Fruit fly (Drosophila melanogaster): ENCODE results near the gene Rpt2.
A peak's percentile ranks its signal among the peaks of the same experiment; 100 is the strongest.

Gene Rpt2

DNA sequence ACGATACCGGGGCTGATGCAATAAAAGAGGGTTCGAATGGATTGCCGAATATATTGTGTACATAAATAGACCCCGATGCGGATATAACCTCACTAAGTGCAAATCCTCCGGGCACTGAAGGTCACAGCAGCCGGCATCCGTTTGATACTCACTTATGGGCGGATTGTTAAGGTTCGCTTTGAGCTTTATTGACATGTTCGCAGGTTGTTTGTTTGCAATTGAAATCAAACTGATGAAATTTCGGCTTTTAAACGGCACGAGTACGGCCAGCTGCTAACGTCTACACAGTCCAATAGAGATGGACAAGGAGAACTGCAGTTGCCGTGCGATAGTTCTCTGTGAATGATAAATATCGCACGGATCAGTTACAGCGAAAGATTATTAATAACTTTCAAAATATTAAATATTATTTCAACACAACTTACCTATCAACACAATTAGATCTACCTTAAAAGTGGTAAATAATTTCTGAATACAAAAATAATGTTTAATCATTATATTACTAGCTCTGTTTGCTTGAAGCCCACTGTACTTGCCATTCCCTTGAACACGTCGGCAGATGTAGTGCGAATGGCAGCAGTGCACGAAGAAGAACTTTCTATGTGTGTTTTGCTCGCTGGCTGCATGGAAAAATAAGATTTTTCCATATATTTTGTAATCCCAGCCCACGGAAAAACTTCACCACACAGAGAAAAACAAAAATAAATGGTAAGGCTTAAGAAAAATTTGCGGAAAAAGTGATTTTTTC lies 26.9 kb upstream of the Rpt2 start, which contains the start of the genes GluProRS and AP-1sigma (continued):
- TF ChIP-seq B-H2 (GFP tag; optimal IDR thresholded peaks at IDR 0.05) (peak; percentile 86), grn (GFP tag; optimal IDR thresholded peaks at IDR 0.05) (peak; percentile 56), CG13424 (tag; optimal IDR thresholded peaks at IDR 0.05) (peak; percentile 91), CG31388 (GFP tag; optimal IDR thresholded peaks at IDR 0.05) (peak; percentile 82), seq (GFP tag; IDR thresholded peaks at IDR 0.05) (peak; percentile 91), al (GFP tag; IDR thresholded peaks at IDR 0.05) (peak; percentile 94), Atf3 (GFP tag; optimal IDR thresholded peaks at IDR 0.05) (peak; percentile 78), CG10462 (GFP tag; optimal IDR thresholded peaks at IDR 0.05) (peak; percentile 75), nmo (GFP tag; optimal IDR thresholded peaks at IDR 0.05) (peak; percentile 93), NK7.1 (GFP tag; optimal IDR thresholded peaks at IDR 0.05) (peak; percentile 58), br (optimal IDR thresholded peaks at IDR 0.05) (no peak), trem (tag; optimal IDR thresholded peaks at IDR 0.05) (peak; percentile 86), CG31224 (GFP tag; IDR thresholded peaks at IDR 0.05) (peak; percentile 91), da (GFP tag; optimal IDR thresholded peaks at IDR 0.05) (peak; percentile 67), CG6683 (GFP tag; optimal IDR thresholded peaks at IDR 0.05) (peak; percentile 68), jing (GFP tag; optimal IDR thresholded peaks at IDR 0.05) (peak; percentile 74), CG4854 (GFP tag; optimal IDR thresholded peaks at IDR 0.05) (peak; percentile 79), Nf-YB (GFP tag; optimal IDR thresholded peaks at IDR 0.05) (peak; percentile 65), YL-1 (GFP tag; optimal IDR thresholded peaks at IDR 0.05) (peak; percentile 81), chif (GFP tag; optimal IDR thresholded peaks at IDR 0.05) (peak; percentile 73 to 88), nerfin-1 (tag; optimal IDR thresholded peaks at IDR 0.05) (peak; percentile 75), H2.0 (GFP tag; IDR thresholded peaks at IDR 0.05) (peak; percentile 97), salm (tag; optimal IDR thresholded peaks at IDR 0.05) (peak; percentile 52), Dfd (GFP tag; optimal IDR thresholded peaks at IDR 0.05) (no peak), E2f1 (GFP tag; IDR thresholded peaks at IDR 0.05) (peak; percentile 96), fd64A (GFP tag; optimal IDR thresholded peaks at IDR 0.05) (no peak), Mrtf (GFP tag; IDR thresholded peaks at IDR 0.05) (peak; percentile 95), wdn (GFP tag; IDR thresholded peaks at IDR 0.05) (peak; percentile 89), slbo (GFP tag; IDR thresholded peaks at IDR 0.05) (peak; percentile 98), CG4820 (GFP tag; optimal IDR thresholded peaks at IDR 0.05) (peak; percentile 92), slou (GFP tag; optimal IDR thresholded peaks at IDR 0.05) (peak; percentile 92), Gug (GFP tag; IDR thresholded peaks at IDR 0.05) (peak; percentile 96), ERR (GFP tag; optimal IDR thresholded peaks at IDR 0.05) (peak; percentile 66), ftz-f1 (GFP tag; optimal IDR thresholded peaks at IDR 0.05) (peak; percentile 80), CG6854 (GFP tag; optimal IDR thresholded peaks at IDR 0.05) (no peak), C15 (GFP tag; IDR thresholded peaks at IDR 0.05) (peak; percentile 88; the same call in 2 of the 3 replicates), CG32767 (GFP tag; IDR thresholded peaks at IDR 0.05) (peak; percentile 89; the same call in 1 of the 2 replicates), CG4404 (GFP tag; IDR thresholded peaks at IDR 0.05) (peak; percentile 96), CG6654 (GFP tag; optimal IDR thresholded peaks at IDR 0.05) (peak; percentile 42), CG9727 (GFP tag; optimal IDR thresholded peaks at IDR 0.05) (peak; percentile 93), zfh2 (GFP tag; optimal IDR thresholded peaks at IDR 0.05) (peak; percentile 92), CG9932 (GFP tag; IDR thresholded peaks at IDR 0.05) (peak; percentile 99), CG2678 (tag; optimal IDR thresholded peaks at IDR 0.05) (peak; percentile 89), slp2 (GFP tag; optimal IDR thresholded peaks at IDR 0.05) (peak; percentile 62), CG11695 (GFP tag; IDR thresholded peaks at IDR 0.05) (peak; percentile 92), fu2 (GFP tag; optimal IDR thresholded peaks at IDR 0.05) (peak; percentile 57), CG10267 (tag; optimal IDR thresholded peaks at IDR 0.05) (peak; percentile 82), Opbp (GFP tag; IDR thresholded peaks at IDR 0.05; ENCODE audit: partially characterized antibody) (peak; percentile 86), CG9797 (GFP tag; optimal IDR thresholded peaks at IDR 0.05) (peak; percentile 27), CG5180 (GFP tag; optimal IDR thresholded peaks at IDR 0.05) (no peak), eyg (GFP tag; optimal IDR thresholded peaks at IDR 0.05) (peak; percentile 48)

Data from whole organism, embryonic.